Worm (Caenorhabditis elegans) whole organism, L1 larva: ENCODE results near the gene srh-19.

Experiments
- C04F5.9 ChIP-seq: sonication (generic microtip); optimal IDR thresholded peaks from 2 replicates; lab custom pipeline; 2016; ENCODE audit warnings: missing genetic modification characterization, missing compliant biosample characterization
- C16A3.4 ChIP-seq: fragments of 150-350 bp; optimal IDR thresholded peaks from 2 replicates; lab custom pipeline; 2014; ENCODE audit warnings: missing biosample characterization, missing genetic modification characterization
- F16B12.6 ChIP-seq: fragments of 150-350 bp; optimal IDR thresholded peaks from 2 replicates; lab custom pipeline; 2014; ENCODE audit warnings: missing biosample characterization, missing genetic modification characterization
- Y116A8C.19 ChIP-seq: sonication (generic microtip); optimal IDR thresholded peaks from 2 replicates; lab custom pipeline; 2016; ENCODE audit warnings: missing compliant biosample characterization, missing genetic modification characterization, borderline replicate concordance
- aha-1 ChIP-seq: fragments of 150-350 bp; optimal IDR thresholded peaks from 2 replicates; lab custom pipeline; 2014; ENCODE audit warnings: missing biosample characterization, missing genetic modification characterization
- alr-1 ChIP-seq: fragments of 200-800 bp; sonication (Bioruptor generic); optimal IDR thresholded peaks from 2 replicates; lab custom pipeline; 2018; ENCODE audit warnings: borderline replicate concordance, mild to moderate bottlenecking, missing genetic modification characterization, missing compliant biosample characterization
- ama-1 ChIP-seq: fragments of 150-350 bp; optimal IDR thresholded peaks from 2 replicates; lab custom pipeline; 2014
- blmp-1 ChIP-seq: fragments of 150-350 bp; optimal IDR thresholded peaks from 2 replicates; lab custom pipeline; 2014; ENCODE audit warnings: missing biosample characterization, missing genetic modification characterization
- ceh-82 ChIP-seq, 3 experiments: fragments of 150-350 bp in 1 of 3; sonication (generic microtip) in 2 of 3; optimal IDR thresholded peaks; 2 replicates each; lab custom pipeline; 2014 to 2017; ENCODE audit warnings: missing biosample characterization in 3 of 3, missing genetic modification characterization in 3 of 3
- ceh-88 ChIP-seq: fragments of 200-800 bp; sonication (Bioruptor generic); IDR thresholded peaks from 2 replicates; pipeline ENCODE4 v1.3.6; 2022; ENCODE audit warnings: missing genetic modification characterization, missing compliant biosample characterization
- ceh-90 ChIP-seq: sonication (generic microtip); optimal IDR thresholded peaks from 2 replicates; lab custom pipeline; 2016; ENCODE audit warnings: missing genetic modification characterization, missing compliant biosample characterization
- efl-1 ChIP-seq, 4 experiments: fragments of 150-350 bp; optimal IDR thresholded peaks in 3 of 4; peaks in 1 of 4; 1 replicate in 1 of 4; 2 replicates in 3 of 4; lab custom pipeline; 2014; ENCODE audit warnings: missing biosample characterization in 2 of 4, missing genetic modification characterization in 2 of 4, missing genetic modification reagents in 2 of 4
- efl-3 ChIP-seq: fragments of 200-800 bp; sonication (Bioruptor generic); optimal IDR thresholded peaks from 2 replicates; lab custom pipeline; 2018; ENCODE audit warnings: mild to moderate bottlenecking, missing genetic modification characterization, missing compliant biosample characterization
- egl-13 ChIP-seq: sonication (generic microtip); optimal IDR thresholded peaks from 2 replicates; lab custom pipeline; 2016; ENCODE audit warnings: missing genotype, missing genetic modification reagents, missing genetic modification characterization, missing compliant biosample characterization
- egl-27 ChIP-seq, 2 experiments: fragments of 150-350 bp in 1 of 2; sonication (generic microtip); optimal IDR thresholded peaks; 3 replicates each; lab custom pipeline; 2017 to 2018; ENCODE audit warnings: missing biosample characterization in 2 of 2, missing genetic modification characterization in 2 of 2, missing genetic modification reagents in 2 of 2
- fkh-10 ChIP-seq: sonication (generic microtip); optimal IDR thresholded peaks from 2 replicates; lab custom pipeline; 2017; ENCODE audit warnings: missing biosample characterization, missing genetic modification reagents, missing genetic modification characterization
- fkh-4 ChIP-seq: sonication (generic microtip); optimal IDR thresholded peaks from 2 replicates; lab custom pipeline; 2016; ENCODE audit warnings: missing compliant biosample characterization, missing genetic modification characterization, borderline replicate concordance
- hlh-4 ChIP-seq: sonication (generic microtip); optimal IDR thresholded peaks from 2 replicates; lab custom pipeline; 2016; ENCODE audit warnings: mild to moderate bottlenecking, missing genetic modification characterization, missing compliant biosample characterization
- hpl-2 ChIP-seq: fragments of 150-350 bp; optimal IDR thresholded peaks from 2 replicates; lab custom pipeline; 2014; ENCODE audit warnings: missing biosample characterization, missing genetic modification reagents, missing genetic modification characterization
- jun-1 ChIP-seq: fragments of 150-350 bp; optimal IDR thresholded peaks from 2 replicates; lab custom pipeline; 2014; ENCODE audit warnings: missing biosample characterization, missing genetic modification reagents, missing genetic modification characterization
- lin-13 ChIP-seq: fragments of 150-350 bp; optimal IDR thresholded peaks from 2 replicates; lab custom pipeline; 2014; ENCODE audit warnings: missing biosample characterization, missing genetic modification reagents, missing genetic modification characterization
- lin-14 ChIP-seq: fragments of 200-800 bp; sonication (Bioruptor generic); optimal IDR thresholded peaks from 2 replicates; lab custom pipeline; 2018; ENCODE audit warnings: mild to moderate bottlenecking, missing genetic modification characterization, moderate library complexity, missing compliant biosample characterization
- lin-15B ChIP-seq: fragments of 150-350 bp; sonication (generic microtip); optimal IDR thresholded peaks from 3 replicates; lab custom pipeline; 2014; ENCODE audit warnings: missing biosample characterization, missing genetic modification characterization
- lin-35 ChIP-seq, 2 experiments: fragments of 150-350 bp; optimal IDR thresholded peaks; 2 replicates each; lab custom pipeline; 2014; ENCODE audit warnings: missing biosample characterization in 2 of 2, missing genetic modification characterization in 2 of 2, missing genetic modification reagents in 2 of 2
- lin-39 ChIP-seq: fragments of 150-350 bp; optimal IDR thresholded peaks from 2 replicates; lab custom pipeline; 2014; ENCODE audit warnings: missing biosample characterization, missing genetic modification reagents, missing genetic modification characterization
- lir-3 ChIP-seq: sonication (generic microtip); optimal IDR thresholded peaks from 2 replicates; lab custom pipeline; 2016; ENCODE audit warnings: mild to moderate bottlenecking, missing genetic modification characterization, moderate library complexity, missing compliant biosample characterization; ENCODE audit not compliant: poor library complexity
- lsy-2 ChIP-seq, 2 experiments: fragments of 150-350 bp; optimal IDR thresholded peaks; 2 replicates each; lab custom pipeline; 2014; ENCODE audit warnings: missing biosample characterization in 2 of 2, missing genetic modification characterization in 2 of 2
- mab-9 ChIP-seq: fragments of 200-800 bp; sonication (Bioruptor generic); IDR thresholded peaks from 2 replicates; pipeline ENCODE4 v1.3.6; 2022; ENCODE audit warnings: missing genetic modification reagents, missing genetic modification characterization, missing compliant biosample characterization
- mef-2 ChIP-seq: fragments of 150-350 bp; optimal IDR thresholded peaks from 2 replicates; lab custom pipeline; 2014; ENCODE audit warnings: missing biosample characterization, missing genetic modification characterization
- nhr-11 ChIP-seq: fragments of 150-350 bp; optimal IDR thresholded peaks from 2 replicates; lab custom pipeline; 2014; ENCODE audit warnings: missing biosample characterization, missing genetic modification characterization
- nhr-12 ChIP-seq: sonication (generic microtip); optimal IDR thresholded peaks from 2 replicates; lab custom pipeline; 2017; ENCODE audit warnings: missing biosample characterization, missing genetic modification characterization
- nhr-20 ChIP-seq: sonication (generic microtip); optimal IDR thresholded peaks from 2 replicates; lab custom pipeline; 2016; ENCODE audit warnings: mild to moderate bottlenecking, missing genetic modification characterization, missing compliant biosample characterization
- nhr-237 ChIP-seq: fragments of 150-350 bp; optimal IDR thresholded peaks from 2 replicates; lab custom pipeline; 2014; ENCODE audit warnings: missing biosample characterization, missing genetic modification characterization
- nhr-77 ChIP-seq: fragments of 150-350 bp; optimal IDR thresholded peaks from 2 replicates; lab custom pipeline; 2014; ENCODE audit warnings: missing biosample characterization, missing genetic modification characterization
- nhr-84 ChIP-seq: sonication (generic microtip); optimal IDR thresholded peaks from 2 replicates; lab custom pipeline; 2017; ENCODE audit warnings: missing biosample characterization, missing genetic modification characterization
- nhr-90 ChIP-seq: sonication (generic microtip); optimal IDR thresholded peaks from 2 replicates; lab custom pipeline; 2016; ENCODE audit warnings: mild to moderate bottlenecking, missing genetic modification characterization, missing compliant biosample characterization; ENCODE audit not compliant: poor library complexity
- pag-3 ChIP-seq: sonication (generic microtip); optimal IDR thresholded peaks from 2 replicates; lab custom pipeline; 2017; ENCODE audit warnings: missing genetic modification characterization, mild to moderate bottlenecking, missing compliant biosample characterization, antibody characterized with exemption, borderline replicate concordance; ENCODE audit not compliant: insufficient read depth
- pax-3 ChIP-seq: fragments of 200-800 bp; sonication (Bioruptor generic); optimal IDR thresholded peaks from 2 replicates; lab custom pipeline; 2018; ENCODE audit warnings: mild to moderate bottlenecking, missing genetic modification characterization, moderate library complexity, missing compliant biosample characterization
- rnt-1 ChIP-seq: sonication (generic microtip); optimal IDR thresholded peaks from 2 replicates; lab custom pipeline; 2016; ENCODE audit warnings: mild to moderate bottlenecking, missing genetic modification characterization, moderate library complexity, missing compliant biosample characterization
- skn-1 ChIP-seq: fragments of 150-350 bp; optimal IDR thresholded peaks from 2 replicates; lab custom pipeline; 2014; ENCODE audit warnings: missing biosample characterization, missing genetic modification characterization
- snpc-4 ChIP-seq: fragments of 150-350 bp; optimal IDR thresholded peaks from 2 replicates; lab custom pipeline; 2014; ENCODE audit warnings: missing biosample characterization, missing genetic modification characterization
- snu-23 ChIP-seq: sonication (generic microtip); optimal IDR thresholded peaks from 2 replicates; lab custom pipeline; 2016; ENCODE audit warnings: missing genetic modification characterization, missing compliant biosample characterization
- sox-4 ChIP-seq: sonication (generic microtip); optimal IDR thresholded peaks from 2 replicates; lab custom pipeline; 2016; ENCODE audit warnings: missing genetic modification characterization, missing compliant biosample characterization
- sptf-1 ChIP-seq: fragments of 150-350 bp; optimal IDR thresholded peaks from 2 replicates; lab custom pipeline; 2014; ENCODE audit warnings: missing biosample characterization, missing genetic modification characterization
- tbx-2 ChIP-seq: sonication (generic microtip); optimal IDR thresholded peaks from 2 replicates; lab custom pipeline; 2016; ENCODE audit warnings: missing genetic modification characterization, missing compliant biosample characterization
- unc-30 ChIP-seq: sonication (generic microtip); optimal IDR thresholded peaks from 2 replicates; lab custom pipeline; 2017; ENCODE audit warnings: missing biosample characterization, missing genetic modification characterization
- unc-62 ChIP-seq: fragments of 150-350 bp; optimal IDR thresholded peaks from 2 replicates; lab custom pipeline; 2014; ENCODE audit warnings: missing biosample characterization, missing genetic modification reagents, missing genetic modification characterization
- unc-86 ChIP-seq: sonication (generic microtip); optimal IDR thresholded peaks from 2 replicates; lab custom pipeline; 2016; ENCODE audit warnings: missing genetic modification characterization, missing compliant biosample characterization
- vab-15 ChIP-seq: sonication (generic microtip); optimal IDR thresholded peaks from 2 replicates; lab custom pipeline; 2017; ENCODE audit warnings: missing genotype, mild to moderate bottlenecking, missing genetic modification characterization, missing compliant biosample characterization
- zag-1 ChIP-seq: fragments of 150-350 bp; optimal IDR thresholded peaks from 2 replicates; lab custom pipeline; 2014; ENCODE audit warnings: missing biosample characterization, missing genetic modification characterization
- zip-4 ChIP-seq: fragments of 200-800 bp; sonication (Bioruptor generic); optimal IDR thresholded peaks from 2 replicates; lab custom pipeline; 2018; ENCODE audit warnings: mild to moderate bottlenecking, missing genetic modification characterization, moderate library complexity, missing compliant biosample characterization
- ztf-11 ChIP-seq, 2 experiments: sonication (generic microtip); optimal IDR thresholded peaks; 2 replicates each; lab custom pipeline; 2016 to 2017; ENCODE audit warnings: missing genetic modification characterization in 2 of 2, missing biosample characterization in 1 of 2, missing compliant biosample characterization in 1 of 2
- ztf-4 ChIP-seq: fragments of 150-350 bp; optimal IDR thresholded peaks from 2 replicates; lab custom pipeline; 2014; ENCODE audit warnings: missing biosample characterization, missing genetic modification characterization

srh-19 gene

ce11 chrX:1454385-1454784 is 41.4 kb downstream of the srh-19 start (continued):
- TF ChIP-seq mab-9 (GFP tag; lab: Robert Waterston, UW) (no peak; the same call in 1 of the 2 replicates), efl-3 (GFP tag; lab: Kevin White, UChicago) (no peak), lin-14 (GFP tag; lab: Kevin White, UChicago) (peak; percentile 97), skn-1 (peak; percentile 99), ceh-82 (tag; optimal IDR thresholded peaks at IDR 0.05; lab: Kevin White, UChicago) (peak; percentile 91 to 94 (median 93)), hlh-4 (tag; lab: Kevin White, UChicago) (no peak), Y116A8C.19 (tag; lab: Kevin White, UChicago) (no peak), efl-1 (optimal IDR thresholded peaks at IDR 0.05; lab: Kevin White, UChicago) (peak; percentile 64 to 87), efl-1 (GFP tag; optimal IDR thresholded peaks at IDR 0.05 in 1 of 2; lab: Kevin White, UChicago) (peak; percentile 6 to 95), nhr-90 (tag; lab: Kevin White, UChicago) (peak; percentile 84), snpc-4 (tag; lab: Kevin White, UChicago) (peak; percentile 65), unc-86 (peak; percentile 78), sptf-1 (tag; lab: Kevin White, UChicago) (no peak), alr-1 (tag; lab: Kevin White, UChicago) (no peak), lin-35 (GFP tag; optimal IDR thresholded peaks at IDR 0.05; lab: Kevin White, UChicago) (peak; percentile 74 to 83), unc-62 (GFP tag; lab: Kevin White, UChicago) (no peak), zag-1 (tag; lab: Kevin White, UChicago) (peak; percentile 17), ceh-88 (GFP tag; lab: Robert Waterston, UW) (peak; percentile 25; the same call in 1 of the 2 replicates), nhr-84 (tag; lab: Kevin White, UChicago) (no peak), nhr-12 (no peak), mef-2 (tag; lab: Kevin White, UChicago) (peak; percentile 70), vab-15 (no peak), ztf-11 (tag; optimal IDR thresholded peaks at IDR 0.05; lab: Kevin White, UChicago) (peak in 1 of 2 experiments; percentile 64), pax-3 (tag; lab: Kevin White, UChicago) (peak; percentile 78), blmp-1 (tag; lab: Kevin White, UChicago) (peak; percentile 66), nhr-237 (tag; lab: Kevin White, UChicago) (peak; percentile 79), sox-4 (tag; lab: Kevin White, UChicago) (peak; percentile 73), lsy-2 (tag; optimal IDR thresholded peaks at IDR 0.05; lab: Kevin White, UChicago) (peak; percentile 77 to 84), lin-15B (tag; lab: Kevin White, UChicago) (no peak), nhr-20 (peak; percentile 93), ceh-90 (tag; lab: Kevin White, UChicago) (no peak), nhr-77 (tag; lab: Kevin White, UChicago) (peak; percentile 67), F16B12.6 (tag; lab: Kevin White, UChicago) (peak; percentile 51), lin-39 (tag; lab: Kevin White, UChicago) (peak; percentile 2), C16A3.4 (tag; lab: Kevin White, UChicago) (peak; percentile 85), ztf-4 (tag; lab: Kevin White, UChicago) (peak; percentile 76), unc-30 (tag; lab: Kevin White, UChicago) (no peak), ama-1 (no peak), aha-1 (tag; lab: Kevin White, UChicago) (peak; percentile 30), rnt-1 (tag; lab: Kevin White, UChicago) (peak; percentile 78), fkh-10 (GFP tag; lab: Kevin White, UChicago) (peak; percentile 67), lin-13 (GFP tag; lab: Kevin White, UChicago) (peak; percentile 68), hpl-2 (GFP tag; lab: Kevin White, UChicago) (peak; percentile 77), fkh-4 (no peak), pag-3 (no peak), jun-1 (tag; lab: Kevin White, UChicago) (peak; percentile 100), egl-27 (tag; optimal IDR thresholded peaks at IDR 0.05; lab: Kevin White, UChicago) (peak; percentile 55 to 81), zip-4 (GFP tag; lab: Kevin White, UChicago) (peak; percentile 100), lir-3 (tag; lab: Kevin White, UChicago) (no peak), egl-13 (tag; lab: Kevin White, UChicago) (peak; percentile 69), nhr-11 (tag; lab: Kevin White, UChicago) (peak; percentile 60), tbx-2 (tag; lab: Kevin White, UChicago) (peak; percentile 87), snu-23 (GFP tag; lab: Kevin White, UChicago) (peak; percentile 94), C04F5.9 (tag; lab: Kevin White, UChicago) (peak; percentile 32)
